Worm (Caenorhabditis elegans) whole organism, L4 larva: ENCODE results near the gene srx-23.

ENCODE experiments used
- ama-1 ChIP-seq: fragments of 150-350 bp; optimal IDR thresholded peaks from 2 replicates; lab custom pipeline; 2014; ENCODE audit warnings: inconsistent platforms, mixed read lengths
- fkh-10 ChIP-seq: fragments of 150-350 bp; optimal IDR thresholded peaks from 2 replicates; lab custom pipeline; 2014; ENCODE audit warnings: missing biosample characterization, missing genetic modification reagents, missing genetic modification characterization
- lin-39 ChIP-seq: fragments of 150-350 bp; optimal IDR thresholded peaks from 2 replicates; lab custom pipeline; 2014; ENCODE audit warnings: missing biosample characterization, missing genetic modification reagents, missing genetic modification characterization
- pqm-1 ChIP-seq: sonication (generic microtip); optimal IDR thresholded peaks from 2 replicates; lab custom pipeline; 2017; ENCODE audit warnings: missing biosample characterization, missing genetic modification characterization
- snpc-4 ChIP-seq: fragments of 150-350 bp; optimal IDR thresholded peaks from 2 replicates; lab custom pipeline; 2014; ENCODE audit warnings: missing biosample characterization, missing genetic modification characterization
- zag-1 ChIP-seq: fragments of 150-350 bp; optimal IDR thresholded peaks from 2 replicates; lab custom pipeline; 2014; ENCODE audit warnings: missing biosample characterization, missing genetic modification characterization

DNA sequence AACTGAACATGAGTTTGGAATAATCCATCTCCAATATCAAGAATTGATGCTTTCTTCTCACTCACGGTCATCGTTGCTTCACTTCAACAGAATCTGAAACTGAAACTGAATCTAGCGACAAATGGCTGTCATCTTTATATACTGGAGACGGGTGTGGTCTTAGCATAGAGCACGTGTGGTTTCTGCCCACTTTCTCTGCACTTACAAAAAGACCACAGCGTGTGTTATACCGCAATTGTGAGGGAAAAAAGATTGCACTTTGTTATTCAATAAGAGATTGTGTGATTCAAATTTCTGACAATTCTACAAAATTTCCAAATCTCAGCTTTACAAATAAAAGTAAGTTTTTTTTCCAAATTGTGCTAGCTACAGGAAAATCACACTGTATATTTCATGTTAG lies 36.0 kb upstream of the srx-23 start, which contains the start of gene F48G7.12:
- no peak for TF ChIP-seq snpc-4 (tag; lab: Kevin White, UChicago)
- no peak for TF ChIP-seq ama-1 (lab: Kevin White, UChicago)
- no peak for TF ChIP-seq pqm-1
- TF ChIP-seq fkh-10 (GFP tag; lab: Kevin White, UChicago): no peak
- TF ChIP-seq zag-1 (tag; lab: Kevin White, UChicago): no peak
- no peak for TF ChIP-seq lin-39
